Fruit fly (Drosophila melanogaster) S2 (cell line): ENCODE results near the gene Hnf4.

Source experiments
- CG8478 ChIP-seq: fragments of >200 bp; optimal IDR thresholded peaks from 2 replicates; lab custom pipeline; 2018
- CTCF ChIP-seq, 2 experiments: fragments of >200 bp; optimal IDR thresholded peaks; 2 replicates each; lab custom pipeline; 2018

DNA sequence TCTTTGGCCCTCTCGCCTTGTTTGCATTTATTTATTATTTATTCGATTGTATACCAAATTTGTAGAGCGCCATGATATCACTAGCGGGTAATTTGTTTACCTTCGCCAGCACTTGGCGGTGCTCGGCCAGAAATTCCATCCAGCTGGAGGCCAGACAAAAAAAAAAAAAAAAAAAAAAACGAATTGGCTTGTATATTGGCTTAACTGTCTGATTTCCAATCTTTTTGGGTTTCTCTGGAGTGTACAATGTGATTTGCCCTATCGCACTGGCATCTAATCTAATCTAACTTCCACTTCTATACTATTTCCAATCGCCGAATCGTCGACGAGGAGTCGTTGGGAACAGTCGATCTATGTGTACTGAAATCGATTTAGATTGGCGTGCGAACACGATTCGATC lies 10.3 kb upstream of the Hnf4 start:
- no peak for TF ChIP-seq CG8478
- no peak for TF ChIP-seq CTCF (optimal IDR thresholded peaks at IDR 0.05; lab: Kevin White, UChicago)
